Comparison of ENCODE assay signal across 4 fruit fly cellular contexts in the genomic region with DNA sequence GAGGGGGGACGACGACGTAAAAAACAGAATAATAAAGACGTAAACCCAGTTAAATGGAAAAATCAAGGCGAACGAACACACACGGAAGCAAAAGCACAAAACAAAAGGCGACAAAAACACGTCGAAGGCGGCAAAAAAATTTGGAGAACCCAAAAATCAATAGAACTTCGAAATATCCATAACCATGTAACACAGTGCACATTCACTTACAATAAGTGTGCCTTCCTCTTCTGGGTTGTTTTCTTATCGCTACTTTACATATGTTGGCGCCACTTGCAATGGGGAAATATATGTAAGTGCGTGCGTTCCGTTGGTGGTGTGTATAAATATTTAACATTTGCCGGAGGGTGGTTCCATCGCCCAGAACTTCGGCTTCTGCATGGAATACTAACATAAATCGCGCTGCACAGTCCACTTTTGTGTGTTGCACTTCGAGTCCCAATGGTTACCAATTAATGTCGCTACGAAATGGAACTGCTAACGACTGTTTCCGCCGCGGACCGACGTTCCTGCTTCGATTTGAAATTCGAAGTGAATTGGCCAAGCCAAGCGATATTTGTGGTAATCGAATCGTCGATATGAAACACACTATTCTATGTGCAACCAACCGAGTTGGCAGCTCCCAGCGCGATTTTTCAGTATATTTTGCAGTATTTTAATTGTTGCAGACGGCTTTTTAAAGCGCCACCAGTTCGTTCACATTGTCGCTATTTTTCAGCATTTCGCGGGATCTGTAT.
TF ChIP-seq lines count a peak whose summit lies in the region.

A gene (minus strand): TSS at position 542 of the 737 bp plus-strand sequence.
A gene (plus strand): TSS at position 665 of the 737 bp plus-strand sequence.

TF ChIP-seq in whole organism, adult, 20 proteins besides CTCF, POLR2A, EP300 and RAD21 (continued from another document):
- peak; percentile 38 for TF ChIP-seq CG12768 (GFP tag; optimal IDR thresholded peaks at IDR 0.05; lab: Kevin White, UChicago)
- TF ChIP-seq cnc (optimal IDR thresholded peaks at IDR 0.05; lab: Kevin White, UChicago), result no peak
- no peak for TF ChIP-seq CG7045 (GFP tag; optimal IDR thresholded peaks at IDR 0.05; lab: Kevin White, UChicago)
- peak; percentile 42 for TF ChIP-seq Crg-1 (GFP tag; optimal IDR thresholded peaks at IDR 0.05; lab: Kevin White, UChicago)

TF ChIP-seq in whole organism, embryonic, 481 proteins besides CTCF, POLR2A, EP300 and RAD21 (continued from another document and continues in another):
- TF ChIP-seq Spps (tag; optimal IDR thresholded peaks at IDR 0.05; lab: Kevin White, UChicago), result no peak
- TF ChIP-seq CG5245 (GFP tag; optimal IDR thresholded peaks at IDR 0.05; lab: Kevin White, UChicago), result peak; percentile 7
- no peak for TF ChIP-seq Oaz (GFP tag; IDR thresholded peaks at IDR 0.05; lab: Robert Waterston, UW)
- TF ChIP-seq knrl (GFP tag; IDR thresholded peaks at IDR 0.05; lab: Robert Waterston, UW; ENCODE audit: partially characterized antibody), result peak; percentile 79
- TF ChIP-seq CG3163 (GFP tag; optimal IDR thresholded peaks at IDR 0.05; lab: Kevin White, UChicago), result peak; percentile 46
- no peak for TF ChIP-seq Rx (GFP tag; IDR thresholded peaks at IDR 0.05; lab: Robert Waterston, UW)
- TF ChIP-seq CG7963 (GFP tag; IDR thresholded peaks at IDR 0.05; lab: Robert Waterston, UW; ENCODE audit: partially characterized antibody), result peak; percentile 71
- no peak for TF ChIP-seq ap (GFP tag; IDR thresholded peaks at IDR 0.05; lab: Robert Waterston, UW)
- TF ChIP-seq Dbx (GFP tag; IDR thresholded peaks at IDR 0.05; lab: Robert Waterston, UW), result peak; percentile 36; the same call in 1 of the 3 replicates
- peak; percentile 18 for TF ChIP-seq CG17359 (tag; optimal IDR thresholded peaks at IDR 0.05; lab: Kevin White, UChicago)
- peak; percentile 75 for TF ChIP-seq nmo (GFP tag; optimal IDR thresholded peaks at IDR 0.05; lab: Kevin White, UChicago)
- no peak for TF ChIP-seq CG10565 (GFP tag; optimal IDR thresholded peaks at IDR 0.05; lab: Kevin White, UChicago)
- no peak for TF ChIP-seq Hand (GFP tag; optimal IDR thresholded peaks at IDR 0.05; lab: Kevin White, UChicago)
- TF ChIP-seq en (GFP tag; optimal IDR thresholded peaks at IDR 0.05; lab: Kevin White, UChicago), result no peak
- TF ChIP-seq ken (GFP tag; IDR thresholded peaks at IDR 0.05; lab: Robert Waterston, UW), result no peak
- TF ChIP-seq lbe (GFP tag; optimal IDR thresholded peaks at IDR 0.05; lab: Kevin White, UChicago), result peak; percentile 43
- no peak for TF ChIP-seq Fer2 (tag; optimal IDR thresholded peaks at IDR 0.05; lab: Kevin White, UChicago)
- TF ChIP-seq gfzf (GFP tag; optimal IDR thresholded peaks at IDR 0.05; lab: Kevin White, UChicago), result peak; percentile 97
- TF ChIP-seq CG30431 (GFP tag; optimal IDR thresholded peaks at IDR 0.05; lab: Kevin White, UChicago), result no peak
- TF ChIP-seq CG32767 (GFP tag; IDR thresholded peaks at IDR 0.05; lab: Robert Waterston, UW), result no peak
- TF ChIP-seq dan (GFP tag; IDR thresholded peaks at IDR 0.05; lab: Robert Waterston, UW), result no peak
- TF ChIP-seq Xrp1 (GFP tag; IDR thresholded peaks at IDR 0.05; lab: Robert Waterston, UW), result peak; percentile 24; the same call in 1 of the 2 replicates
- no peak for TF ChIP-seq Adf1 (GFP tag; IDR thresholded peaks at IDR 0.05; lab: Robert Waterston, UW)
- no peak for TF ChIP-seq prd (optimal IDR thresholded peaks at IDR 0.05; lab: Kevin White, UChicago)
- TF ChIP-seq prd (GFP tag; IDR thresholded peaks at IDR 0.05; lab: Robert Waterston, UW), result peak; percentile 22; the same call in 1 of the 3 replicates
- peak; percentile 63 for TF ChIP-seq mld (GFP tag; IDR thresholded peaks at IDR 0.05; lab: Robert Waterston, UW; ENCODE audit: partially characterized antibody)
- TF ChIP-seq CG16815 (GFP tag; optimal IDR thresholded peaks at IDR 0.05; lab: Kevin White, UChicago), result no peak
- peak; percentile 25; the same call in 1 of the 2 replicates for TF ChIP-seq lmd (GFP tag; IDR thresholded peaks at IDR 0.05; lab: Robert Waterston, UW)
- TF ChIP-seq phol (tag; optimal IDR thresholded peaks at IDR 0.05; lab: Kevin White, UChicago), result peak; percentile 42
- no peak for TF ChIP-seq CG17802 (tag; optimal IDR thresholded peaks at IDR 0.05; lab: Kevin White, UChicago)
- TF ChIP-seq nerfin-1 (tag; optimal IDR thresholded peaks at IDR 0.05; lab: Kevin White, UChicago), result no peak
- peak; percentile 99 for TF ChIP-seq stwl (tag; optimal IDR thresholded peaks at IDR 0.05; lab: Kevin White, UChicago)
- TF ChIP-seq salm (tag; optimal IDR thresholded peaks at IDR 0.05; lab: Kevin White, UChicago), result no peak
- TF ChIP-seq Chrac-16 (GFP tag; optimal IDR thresholded peaks at IDR 0.05; lab: Kevin White, UChicago), result peak; percentile 13
- TF ChIP-seq CG30403 (GFP tag; optimal IDR thresholded peaks at IDR 0.05; lab: Kevin White, UChicago), result peak; percentile 31
- peak; percentile 61 for TF ChIP-seq CG34224 (GFP tag; IDR thresholded peaks at IDR 0.05; lab: Robert Waterston, UW; ENCODE audit: partially characterized antibody)
- no peak for TF ChIP-seq scrt (GFP tag; optimal IDR thresholded peaks at IDR 0.05; lab: Kevin White, UChicago)
- no peak for TF ChIP-seq CG10959 (GFP tag; IDR thresholded peaks at IDR 0.05; lab: Robert Waterston, UW)
- TF ChIP-seq CG1792 (GFP tag; optimal IDR thresholded peaks at IDR 0.05; lab: Kevin White, UChicago), result no peak

TF ChIP-seq in whole organism, prepupa, 60 proteins besides CTCF, POLR2A, EP300 and RAD21 (continued from another document):
- TF ChIP-seq Hr4 (GFP tag; optimal IDR thresholded peaks at IDR 0.05; lab: Kevin White, UChicago), result no peak
- TF ChIP-seq dac (GFP tag; optimal IDR thresholded peaks at IDR 0.05; lab: Kevin White, UChicago), result no peak
- TF ChIP-seq cyc (GFP tag; optimal IDR thresholded peaks at IDR 0.05; lab: Kevin White, UChicago), result no peak
- TF ChIP-seq Hr39 (GFP tag; optimal IDR thresholded peaks at IDR 0.05; lab: Kevin White, UChicago), result no peak
- TF ChIP-seq Eip78C (GFP tag; lab: Kevin White, UChicago), result peak; percentile 64
- peak; percentile 36 for TF ChIP-seq fkh (GFP tag; optimal IDR thresholded peaks at IDR 0.05; lab: Kevin White, UChicago)
- no peak; the same call in 2 of the 3 replicates for TF ChIP-seq eg (GFP tag; IDR thresholded peaks at IDR 0.05; lab: Robert Waterston, UW)
- peak; percentile 55 for TF ChIP-seq Smox (GFP tag; optimal IDR thresholded peaks at IDR 0.05; lab: Kevin White, UChicago)
- TF ChIP-seq fd85E (GFP tag; optimal IDR thresholded peaks at IDR 0.05; lab: Kevin White, UChicago), result peak; percentile 27
- no peak for TF ChIP-seq salr (GFP tag; optimal IDR thresholded peaks at IDR 0.05; lab: Kevin White, UChicago)
- TF ChIP-seq CG1621 (tag; optimal IDR thresholded peaks at IDR 0.05; lab: Kevin White, UChicago), result peak; percentile 22
- TF ChIP-seq CG11762 (GFP tag; optimal IDR thresholded peaks at IDR 0.05; lab: Kevin White, UChicago; ENCODE audit: insufficient read depth), result no peak
- no peak for TF ChIP-seq CG8632 (GFP tag; optimal IDR thresholded peaks at IDR 0.05; lab: Kevin White, UChicago)
- TF ChIP-seq Eip93F (GFP tag; optimal IDR thresholded peaks at IDR 0.05; lab: Kevin White, UChicago), result no peak
- TF ChIP-seq svp (GFP tag; lab: Kevin White, UChicago), result peak; percentile 79
- peak; percentile 59; the same call in 2 of the 3 replicates for TF ChIP-seq CG6163 (GFP tag; IDR thresholded peaks at IDR 0.05; lab: Robert Waterston, UW)
- TF ChIP-seq CG31627 (GFP tag; optimal IDR thresholded peaks at IDR 0.05; lab: Kevin White, UChicago), result peak; percentile 21
- TF ChIP-seq CG32006 (GFP tag; optimal IDR thresholded peaks at IDR 0.05; lab: Kevin White, UChicago), result peak; percentile 1
- TF ChIP-seq fd59A (GFP tag; optimal IDR thresholded peaks at IDR 0.05; lab: Kevin White, UChicago), result no peak
- TF ChIP-seq CG11294 (GFP tag; IDR thresholded peaks at IDR 0.05; lab: Robert Waterston, UW), result no peak
- TF ChIP-seq Ets21C (GFP tag; optimal IDR thresholded peaks at IDR 0.05; lab: Kevin White, UChicago), result no peak
- TF ChIP-seq CG11902 (GFP tag; optimal IDR thresholded peaks at IDR 0.05; lab: Kevin White, UChicago), result no peak
- peak; percentile 26 for TF ChIP-seq topi (GFP tag; optimal IDR thresholded peaks at IDR 0.05; lab: Kevin White, UChicago)
- TF ChIP-seq CG6276 (GFP tag; optimal IDR thresholded peaks at IDR 0.05; lab: Kevin White, UChicago), result no peak
- TF ChIP-seq spab (GFP tag; optimal IDR thresholded peaks at IDR 0.05; lab: Kevin White, UChicago), result no peak
- no peak for TF ChIP-seq CG10631 (GFP tag; optimal IDR thresholded peaks at IDR 0.05; lab: Kevin White, UChicago)
- TF ChIP-seq Blimp-1 (GFP tag; optimal IDR thresholded peaks at IDR 0.05; lab: Kevin White, UChicago), result no peak
- peak; percentile 3 for TF ChIP-seq pdm3 (GFP tag; optimal IDR thresholded peaks at IDR 0.05; lab: Kevin White, UChicago)
- no peak for TF ChIP-seq net (GFP tag; optimal IDR thresholded peaks at IDR 0.05; lab: Kevin White, UChicago)
- peak; percentile 35 for TF ChIP-seq CG9139 (GFP tag; optimal IDR thresholded peaks at IDR 0.05; lab: Kevin White, UChicago)
- no peak for TF ChIP-seq CG8319 (GFP tag; optimal IDR thresholded peaks at IDR 0.05; lab: Kevin White, UChicago)
- peak; percentile 21 for TF ChIP-seq CG7368 (GFP tag; optimal IDR thresholded peaks at IDR 0.05; lab: Kevin White, UChicago)
- TF ChIP-seq CG8119 (GFP tag; IDR thresholded peaks at IDR 0.05; lab: Robert Waterston, UW), result 0 out of 3 replicates have a peak, but pooled peaks have one; percentile 20
- TF ChIP-seq achi (GFP tag; optimal IDR thresholded peaks at IDR 0.05; lab: Kevin White, UChicago), result no peak
- TF ChIP-seq Ets96B (tag; optimal IDR thresholded peaks at IDR 0.05; lab: Kevin White, UChicago), result no peak
- no peak for TF ChIP-seq ss (GFP tag; optimal IDR thresholded peaks at IDR 0.05; lab: Kevin White, UChicago)
- TF ChIP-seq OdsH (GFP tag; optimal IDR thresholded peaks at IDR 0.05; lab: Kevin White, UChicago), result no peak
- peak; percentile 18 for TF ChIP-seq Sox14 (GFP tag; optimal IDR thresholded peaks at IDR 0.05; lab: Kevin White, UChicago)
- no peak for TF ChIP-seq Hr38 (GFP tag; optimal IDR thresholded peaks at IDR 0.05; lab: Kevin White, UChicago)
- peak; percentile 34 for TF ChIP-seq Met (GFP tag; optimal IDR thresholded peaks at IDR 0.05; lab: Kevin White, UChicago)
- no peak for TF ChIP-seq Eip75B (GFP tag; optimal IDR thresholded peaks at IDR 0.05; lab: Kevin White, UChicago)
- no peak for TF ChIP-seq CG4318 (GFP tag; optimal IDR thresholded peaks at IDR 0.05; lab: Kevin White, UChicago)
- TF ChIP-seq vri (GFP tag; optimal IDR thresholded peaks at IDR 0.05; lab: Kevin White, UChicago), result peak; percentile 33

TF ChIP-seq in whole organism, pupa, 21 proteins besides CTCF, POLR2A, EP300 and RAD21 (continued from another document):
- no peak for TF ChIP-seq rn (GFP tag; IDR thresholded peaks at IDR 0.05; lab: Robert Waterston, UW)
- peak; percentile 2 for TF ChIP-seq CG9948 (tag; optimal IDR thresholded peaks at IDR 0.05; lab: Kevin White, UChicago)
